Fruit fly (Drosophila melanogaster) whole organism, embryonic: Measurements from ENCODE around the gene Dbx.

Experiments
- Aef1 ChIP-seq: fragments of 200-800 bp; sonication (Bioruptor generic); IDR thresholded peaks from 3 replicates; pipeline ENCODE4 v1.3.6; 2022; ENCODE audit warnings: missing biosample characterization, missing genetic modification characterization
- Atf6 ChIP-seq: fragments of 200-800 bp; sonication (Bioruptor generic); IDR thresholded peaks from 2 replicates; pipeline ENCODE4 v1.3.6; 2022; ENCODE audit warnings: missing biosample characterization, missing genetic modification characterization
- B-H1 ChIP-seq: fragments of 200-800 bp; sonication (Bioruptor generic); IDR thresholded peaks from 3 replicates; pipeline ENCODE4 v1.3.6; 2022; ENCODE audit warnings: missing biosample characterization, missing genetic modification characterization
- CG10209 ChIP-seq: fragments of 200-800 bp; sonication (Bioruptor generic); optimal IDR thresholded peaks from 3 replicates; lab custom pipeline; 2017; ENCODE audit warnings: missing biosample characterization, mild to moderate bottlenecking, missing genetic modification characterization, missing genetic modification reagents
- CG10267 ChIP-seq: fragments of 200-800 bp; sonication (Bioruptor generic); optimal IDR thresholded peaks from 2 replicates; lab custom pipeline; 2018; ENCODE audit warnings: missing biosample characterization, mild to moderate bottlenecking, missing genetic modification characterization, moderate library complexity
- CG10979 ChIP-seq: fragments of 200-800 bp; sonication (Bioruptor generic); optimal IDR thresholded peaks from 2 replicates; lab custom pipeline; 2018; ENCODE audit warnings: missing biosample characterization, mild to moderate bottlenecking, missing genetic modification characterization, moderate library complexity
- CG12391 ChIP-seq: fragments of 200-800 bp; sonication (Bioruptor generic); optimal IDR thresholded peaks from 3 replicates; lab custom pipeline; 2018; ENCODE audit warnings: missing biosample characterization, mild to moderate bottlenecking, missing genetic modification characterization, moderate library complexity
- CG15011 ChIP-seq: fragments of 200-800 bp; sonication (Bioruptor generic); optimal IDR thresholded peaks from 3 replicates; lab custom pipeline; 2018; ENCODE audit warnings: missing biosample characterization, mild to moderate bottlenecking, missing genetic modification characterization
- CG15269 ChIP-seq: fragments of 200-800 bp; sonication (Bioruptor generic); optimal IDR thresholded peaks from 2 replicates; lab custom pipeline; 2018; ENCODE audit warnings: missing biosample characterization, mild to moderate bottlenecking, missing genetic modification characterization, moderate library complexity
- CG15514 ChIP-seq: fragments of 200-800 bp; sonication (Bioruptor generic); optimal IDR thresholded peaks from 3 replicates; lab custom pipeline; 2017; ENCODE audit warnings: missing biosample characterization, missing genetic modification characterization, mild to moderate bottlenecking, moderate library complexity, missing genetic modification reagents
- CG17568 ChIP-seq: fragments of 200-800 bp; sonication (Bioruptor generic); optimal IDR thresholded peaks from 2 replicates; lab custom pipeline; 2018; ENCODE audit warnings: missing biosample characterization, mild to moderate bottlenecking, missing genetic modification characterization, moderate library complexity
- CG18262 ChIP-seq: fragments of 200-800 bp; optimal IDR thresholded peaks from 3 replicates; lab custom pipeline; 2019; ENCODE audit warnings: missing biosample characterization, mild to moderate bottlenecking, missing genetic modification characterization, moderate library complexity
- CG18476 ChIP-seq: fragments of 200-800 bp; sonication (Bioruptor generic); optimal IDR thresholded peaks from 2 replicates; lab custom pipeline; 2016; ENCODE audit warnings: missing biosample characterization, mild to moderate bottlenecking, missing genetic modification characterization
- CG30431 ChIP-seq: fragments of 200-800 bp; sonication (Bioruptor generic); optimal IDR thresholded peaks from 2 replicates; lab custom pipeline; 2017; ENCODE audit warnings: missing biosample characterization, missing genetic modification characterization
- CG31365 ChIP-seq: fragments of 200-800 bp; sonication (Bioruptor generic); optimal IDR thresholded peaks from 2 replicates; lab custom pipeline; 2018; ENCODE audit warnings: missing biosample characterization, mild to moderate bottlenecking, missing genetic modification characterization
- CG34376 ChIP-seq: fragments of 200-800 bp; sonication (Bioruptor generic); optimal IDR thresholded peaks from 2 replicates; lab custom pipeline; 2018; ENCODE audit warnings: missing biosample characterization, mild to moderate bottlenecking, missing genetic modification characterization
- CG34422 ChIP-seq: fragments of 200-800 bp; sonication (Bioruptor generic); IDR thresholded peaks from 3 replicates; pipeline ENCODE4 v1.3.6; 2022; ENCODE audit warnings: missing biosample characterization, missing genetic modification characterization
- CG3847 ChIP-seq: fragments of 200-800 bp; sonication (Bioruptor generic); IDR thresholded peaks from 2 replicates; pipeline ENCODE4 v1.3.6; 2022; ENCODE audit warnings: missing biosample characterization, missing genetic modification characterization
- CG4617 ChIP-seq: fragments of 200-800 bp; sonication (Bioruptor generic); optimal IDR thresholded peaks from 3 replicates; lab custom pipeline; 2016; ENCODE audit warnings: missing biosample characterization, missing genetic modification characterization, borderline replicate concordance
- CG4820 ChIP-seq: fragments of 200-800 bp; sonication (Bioruptor generic); optimal IDR thresholded peaks from 3 replicates; lab custom pipeline; 2016; ENCODE audit warnings: missing biosample characterization, missing genetic modification characterization
- CG4854 ChIP-seq: fragments of 200-800 bp; sonication (Bioruptor generic); optimal IDR thresholded peaks from 2 replicates; lab custom pipeline; 2016; ENCODE audit warnings: missing biosample characterization, missing genetic modification characterization, inconsistent platforms
- CG6272 ChIP-seq: fragments of 200-800 bp; sonication (Bioruptor generic); IDR thresholded peaks from 2 replicates; pipeline ENCODE4 v1.3.6; 2022; ENCODE audit warnings: missing biosample characterization, missing genetic modification characterization
- CG6791 ChIP-seq: fragments of 200-800 bp; sonication (Bioruptor generic); IDR thresholded peaks from 3 replicates; pipeline ENCODE4 v1.3.6; 2022; ENCODE audit warnings: missing biosample characterization, missing genetic modification characterization; ENCODE audit not compliant: partially characterized antibody
- CG7786 ChIP-seq: fragments of 200-800 bp; sonication (Bioruptor generic); optimal IDR thresholded peaks from 2 replicates; lab custom pipeline; 2016; ENCODE audit warnings: missing biosample characterization, missing genetic modification characterization
- Dip3 ChIP-seq: fragments of 200-800 bp; sonication (Bioruptor generic); optimal IDR thresholded peaks from 3 replicates; lab custom pipeline; 2016; ENCODE audit warnings: missing biosample characterization, missing genetic modification characterization
- Fer2 ChIP-seq: fragments of 200-800 bp; sonication (Bioruptor generic); optimal IDR thresholded peaks from 2 replicates; lab custom pipeline; 2018; ENCODE audit warnings: missing biosample characterization, mild to moderate bottlenecking, missing genetic modification characterization, moderate library complexity
- HLHmδ ChIP-seq: fragments of 200-800 bp; sonication (Bioruptor generic); optimal IDR thresholded peaks from 2 replicates; lab custom pipeline; 2018; ENCODE audit warnings: missing biosample characterization, mild to moderate bottlenecking, missing genetic modification characterization, moderate library complexity
- Hsf ChIP-seq: fragments of 200-800 bp; sonication (Bioruptor generic); optimal IDR thresholded peaks from 3 replicates; lab custom pipeline; 2016; ENCODE audit warnings: missing biosample characterization, missing genetic modification characterization
- Neu2 ChIP-seq: fragments of 200-800 bp; sonication (Bioruptor generic); optimal IDR thresholded peaks from 3 replicates; lab custom pipeline; 2016; ENCODE audit warnings: missing biosample characterization, missing genetic modification characterization, borderline replicate concordance
- Ravus ChIP-seq: fragments of 200-800 bp; sonication (Bioruptor generic); IDR thresholded peaks from 2 replicates; pipeline ENCODE4 v1.3.6; 2022; ENCODE audit warnings: missing biosample characterization, missing genetic modification characterization
- Sox100B ChIP-seq: fragments of 200-800 bp; sonication (Bioruptor generic); optimal IDR thresholded peaks from 3 replicates; lab custom pipeline; 2018; ENCODE audit warnings: missing biosample characterization, mild to moderate bottlenecking, missing genetic modification characterization
- Sry-β ChIP-seq: fragments of 200-800 bp; sonication (Bioruptor generic); optimal IDR thresholded peaks from 2 replicates; lab custom pipeline; 2018; ENCODE audit warnings: missing biosample characterization, mild to moderate bottlenecking, missing genetic modification characterization, moderate library complexity
- Usf ChIP-seq: fragments of 200-800 bp; sonication (Bioruptor generic); optimal IDR thresholded peaks from 2 replicates; lab custom pipeline; 2017; ENCODE audit warnings: missing genotype, missing biosample characterization, missing genetic modification characterization
- amos ChIP-seq: fragments of 200-800 bp; sonication (Bioruptor generic); IDR thresholded peaks from 2 replicates; pipeline ENCODE4 v1.3.6; 2022; ENCODE audit warnings: missing biosample characterization, missing genetic modification characterization; ENCODE audit not compliant: partially characterized antibody
- caup ChIP-seq: fragments of 200-800 bp; sonication (Bioruptor generic); optimal IDR thresholded peaks from 3 replicates; lab custom pipeline; 2017; ENCODE audit warnings: missing biosample characterization, mild to moderate bottlenecking, missing genetic modification characterization, moderate library complexity; ENCODE audit not compliant: severe bottlenecking
- ems ChIP-seq: fragments of 200-800 bp; sonication (Bioruptor generic); optimal IDR thresholded peaks from 3 replicates; lab custom pipeline; 2016; ENCODE audit warnings: missing biosample characterization, missing genetic modification characterization
- eve ChIP-seq, 2 experiments: fragments of >200 bp; optimal IDR thresholded peaks; 2 replicates each; lab custom pipeline; 2017; ENCODE audit warnings: missing biosample characterization in 2 of 2, missing genetic modification characterization in 2 of 2
- fd64A ChIP-seq: fragments of 200-800 bp; sonication (Bioruptor generic); optimal IDR thresholded peaks from 3 replicates; lab custom pipeline; 2018; ENCODE audit warnings: missing biosample characterization, mild to moderate bottlenecking, missing genetic modification characterization
- fru ChIP-seq: fragments of >200 bp; optimal IDR thresholded peaks from 2 replicates; lab custom pipeline; 2017
- grau ChIP-seq: fragments of 200-800 bp; optimal IDR thresholded peaks from 3 replicates; lab custom pipeline; 2019; ENCODE audit warnings: missing biosample characterization, mild to moderate bottlenecking, missing genetic modification characterization, moderate library complexity
- her ChIP-seq: fragments of 200-800 bp; sonication (Bioruptor generic); optimal IDR thresholded peaks from 2 replicates; lab custom pipeline; 2016; ENCODE audit warnings: missing biosample characterization, missing genetic modification characterization
- jing ChIP-seq: fragments of 200-800 bp; sonication (Bioruptor generic); optimal IDR thresholded peaks from 2 replicates; lab custom pipeline; 2018; ENCODE audit warnings: missing biosample characterization, mild to moderate bottlenecking, missing genetic modification characterization
- lmd ChIP-seq: fragments of 200-800 bp; sonication (Bioruptor generic); IDR thresholded peaks from 2 replicates; pipeline ENCODE4 v1.3.6; 2022; ENCODE audit warnings: missing biosample characterization, missing genetic modification characterization
- luna ChIP-seq: fragments of 200-800 bp; sonication (Bioruptor generic); optimal IDR thresholded peaks from 2 replicates; lab custom pipeline; 2016; ENCODE audit warnings: missing biosample characterization, missing genetic modification characterization
- pros ChIP-seq: fragments of 200-800 bp; sonication (Bioruptor generic); optimal IDR thresholded peaks from 3 replicates; lab custom pipeline; 2019; ENCODE audit warnings: missing biosample characterization, mild to moderate bottlenecking, missing genetic modification characterization, moderate library complexity
- salm ChIP-seq: fragments of 200-800 bp; sonication (Bioruptor generic); optimal IDR thresholded peaks from 2 replicates; lab custom pipeline; 2018; ENCODE audit warnings: missing biosample characterization, mild to moderate bottlenecking, missing genetic modification characterization
- schlank ChIP-seq: fragments of 200-800 bp; sonication (Bioruptor generic); optimal IDR thresholded peaks from 2 replicates; lab custom pipeline; 2018; ENCODE audit warnings: missing biosample characterization, mild to moderate bottlenecking, missing genetic modification characterization
- sna ChIP-seq: fragments of 200-800 bp; sonication (Bioruptor generic); IDR thresholded peaks from 2 replicates; pipeline ENCODE4 v1.3.6; 2022; ENCODE audit warnings: missing biosample characterization, missing genetic modification characterization; ENCODE audit not compliant: partially characterized antibody
- trem ChIP-seq: fragments of 200-800 bp; optimal IDR thresholded peaks from 3 replicates; lab custom pipeline; 2019; ENCODE audit warnings: missing biosample characterization, mild to moderate bottlenecking, missing genetic modification characterization, moderate library complexity
- twi ChIP-seq: fragments of 200-800 bp; optimal IDR thresholded peaks from 2 replicates; lab custom pipeline; 2019; ENCODE audit warnings: missing biosample characterization, mild to moderate bottlenecking, missing genetic modification characterization, moderate library complexity

Dbx gene

DNA sequence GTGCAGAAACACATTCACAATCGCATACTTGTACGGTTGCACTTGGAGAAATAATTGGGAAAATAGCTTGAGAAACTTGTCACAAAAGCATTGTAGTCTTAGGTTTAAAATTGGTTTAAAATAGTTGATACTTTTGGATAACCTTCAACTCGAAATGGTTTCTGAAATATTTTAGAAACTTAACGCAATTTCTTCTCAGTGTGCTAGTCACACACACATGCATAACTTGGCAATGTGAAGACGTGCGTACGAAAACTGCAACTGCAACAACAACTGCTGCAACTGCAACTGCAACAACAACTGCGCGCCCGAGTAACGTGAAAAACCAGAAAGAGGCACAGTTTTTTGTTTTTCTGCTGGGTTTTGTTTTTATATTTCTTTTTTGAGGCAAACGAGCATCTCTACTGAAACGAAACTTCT, 35.0 kb upstream of the Dbx start (continued):
- TF ChIP-seq CG18476 (GFP tag; lab: Kevin White, UChicago) (peak; percentile 77), trem (tag; lab: Kevin White, UChicago) (peak; percentile 83), CG15514 (GFP tag; lab: Kevin White, UChicago) (no peak), her (GFP tag; lab: Kevin White, UChicago) (peak; percentile 55), salm (tag; lab: Kevin White, UChicago) (peak; percentile 69), CG6791 (GFP tag; lab: Robert Waterston, UW) (no peak), Atf6 (GFP tag; lab: Robert Waterston, UW) (peak; percentile 28; the same call in 1 of the 2 replicates), CG17568 (GFP tag; lab: Kevin White, UChicago) (peak; percentile 40), Neu2 (GFP tag; lab: Kevin White, UChicago) (peak; percentile 65), twi (tag; lab: Kevin White, UChicago) (peak; percentile 58), luna (GFP tag; lab: Kevin White, UChicago) (no peak), CG4854 (GFP tag; lab: Kevin White, UChicago) (peak; percentile 68), CG3847 (GFP tag; lab: Robert Waterston, UW) (peak; percentile 61), sna (GFP tag; lab: Robert Waterston, UW) (no peak), schlank (no peak), ems (peak; percentile 73), Dip3 (GFP tag; lab: Kevin White, UChicago) (peak; percentile 32), grau (tag; lab: Kevin White, UChicago) (peak; percentile 74), CG34422 (GFP tag; lab: Robert Waterston, UW) (peak; percentile 83), CG34376 (GFP tag; lab: Kevin White, UChicago) (no peak), CG10267 (tag; lab: Kevin White, UChicago) (peak; percentile 76), fd64A (peak; percentile 73), CG30431 (peak; percentile 76), Aef1 (GFP tag; lab: Robert Waterston, UW) (peak; percentile 71), lmd (GFP tag; lab: Robert Waterston, UW) (peak; percentile 75), caup (peak; percentile 40), CG4617 (GFP tag; lab: Kevin White, UChicago) (peak; percentile 32), Sox100B (GFP tag; lab: Kevin White, UChicago) (peak; percentile 82), HLHmδ (GFP tag; lab: Kevin White, UChicago) (no peak), Ravus (peak; percentile 73), CG15269 (tag; lab: Kevin White, UChicago) (peak; percentile 82), CG18262 (tag; lab: Kevin White, UChicago) (peak; percentile 83), pros (GFP tag; lab: Kevin White, UChicago) (no peak), eve (GFP tag; optimal IDR thresholded peaks at IDR 0.05; lab: Kevin White, UChicago) (peak; percentile 74 to 92), jing (GFP tag; lab: Kevin White, UChicago) (peak; percentile 88), CG10979 (tag; lab: Kevin White, UChicago) (peak; percentile 91), fru (lab: Kevin White, UChicago) (no peak), CG10209 (GFP tag; lab: Kevin White, UChicago) (peak; percentile 77), Usf (peak; percentile 61), CG4820 (GFP tag; lab: Kevin White, UChicago) (peak; percentile 88), B-H1 (peak; percentile 73), Fer2 (peak; percentile 25), Hsf (peak; percentile 87), CG7786 (GFP tag; lab: Kevin White, UChicago) (peak; percentile 76), amos (GFP tag; lab: Robert Waterston, UW) (no peak), CG6272 (GFP tag; lab: Robert Waterston, UW) (peak; percentile 66), Sry-β (peak; percentile 1), CG15011 (GFP tag; lab: Kevin White, UChicago) (peak; percentile 40), CG12391 (tag; lab: Kevin White, UChicago) (peak; percentile 84), CG31365 (tag; lab: Kevin White, UChicago) (no peak)
